Worm (Caenorhabditis elegans): Measurements from ENCODE around the gene dgn-3.

DNA sequence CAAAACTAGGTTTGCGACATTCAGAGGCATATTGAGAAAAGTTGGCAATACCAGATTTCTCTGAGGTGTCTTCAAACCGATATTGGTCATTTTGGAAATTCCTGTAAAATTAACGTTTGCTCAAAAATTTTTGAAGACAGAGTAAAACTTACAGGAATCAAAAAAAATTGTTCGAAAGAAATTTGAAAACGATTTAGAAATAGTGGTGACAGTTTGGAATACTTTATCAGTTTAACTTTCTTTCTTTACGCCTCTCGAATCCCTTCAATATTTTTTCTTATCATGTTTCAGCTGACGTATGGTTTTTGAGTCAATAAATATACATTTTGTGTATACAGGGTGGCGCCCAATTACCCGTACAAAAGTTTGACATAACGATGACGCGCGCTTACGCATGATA lies 11.2 kb upstream of the dgn-3 start, which contains the start of gene fbxa-53:
- TF ChIP-seq nhr-77 (tag; optimal IDR thresholded peaks at IDR 0.05) (no peak), fos-1 (tag; optimal IDR thresholded peaks at IDR 0.05) (no peak), nhr-76 (tag; optimal IDR thresholded peaks at IDR 0.05) (no peak), ZK546.5 (tag; optimal IDR thresholded peaks at IDR 0.05) (no peak), nhr-28 (tag; optimal IDR thresholded peaks at IDR 0.05) (no peak), lin-15B (tag; optimal IDR thresholded peaks at IDR 0.05) (no peak), skn-1 (tag; optimal IDR thresholded peaks at IDR 0.05) (no peak), egl-27 (tag; optimal IDR thresholded peaks at IDR 0.05) (no peak), unc-39 (tag; optimal IDR thresholded peaks at IDR 0.05) (no peak), jun-1 (tag; optimal IDR thresholded peaks at IDR 0.05) (no peak), nhr-237 (tag; optimal IDR thresholded peaks at IDR 0.05) (no peak)
